Worm (Caenorhabditis elegans): ENCODE data around the gene pmk-1.

pmk-1 gene

DNA sequence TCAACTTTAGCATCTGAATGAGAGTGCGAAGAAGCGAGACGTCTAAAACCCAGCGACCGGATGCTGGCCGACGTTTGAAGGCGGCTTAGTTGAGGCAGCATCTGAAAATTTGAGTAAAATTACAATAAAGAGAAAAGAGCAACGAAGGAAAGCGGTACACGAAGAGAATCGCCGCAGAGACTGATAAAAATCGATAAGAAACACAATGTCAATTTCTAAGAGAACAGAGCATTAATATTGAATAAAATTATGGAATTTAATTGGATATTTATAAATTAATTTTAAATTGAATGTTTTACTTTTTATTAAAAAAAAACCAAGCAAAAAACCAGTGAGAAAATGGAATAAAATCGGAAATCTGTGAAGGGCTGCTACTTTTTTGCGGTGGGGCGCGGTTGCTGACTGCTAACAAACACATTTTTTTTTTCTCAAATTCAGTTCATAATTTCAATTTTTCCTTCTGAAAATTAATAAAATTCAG is 18.4 kb upstream of the pmk-1 start, which contains the start of the genes ndub-11 and moc-3:
TSS of gene ndub-11 (minus strand) at position 101 of the 481 bp plus-strand sequence.
TSS of gene moc-3 (plus strand) at position 431 of the 481 bp plus-strand sequence.
- no peak for TF ChIP-seq W03F9.2 (tag; optimal IDR thresholded peaks at IDR 0.05)
- no peak for TF ChIP-seq dao-5 (tag; optimal IDR thresholded peaks at IDR 0.05)
- no peak for TF ChIP-seq him-1 (tag; optimal IDR thresholded peaks at IDR 0.05)

DNA sequence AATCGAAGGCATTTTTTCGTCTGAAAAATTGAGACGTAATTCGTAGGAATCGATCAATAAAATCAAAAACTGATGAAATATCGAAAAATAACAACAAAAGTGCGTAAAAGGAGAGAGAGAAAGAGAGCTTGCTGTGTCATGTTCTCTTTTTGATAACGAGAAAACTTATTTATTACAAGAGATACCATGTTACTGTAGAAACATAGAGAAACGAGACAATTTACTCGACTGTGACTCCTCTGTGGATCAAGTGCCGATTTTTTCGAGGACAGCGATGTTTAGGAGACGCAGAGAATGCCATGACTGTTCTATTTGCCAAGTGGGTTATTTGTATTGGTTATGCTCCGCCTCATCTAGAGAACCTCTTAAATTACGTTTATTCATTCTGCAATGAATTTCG is 15.1 kb upstream of the pmk-1 start, which contains the start of gene sph-1:
TSS of gene sph-1 (minus strand) at position 23 of the 400 bp plus-strand sequence.
- no peak for TF ChIP-seq dao-5 (tag; optimal IDR thresholded peaks at IDR 0.05)
- TF ChIP-seq him-1 (tag; optimal IDR thresholded peaks at IDR 0.05), result no peak
- TF ChIP-seq W03F9.2 (tag; optimal IDR thresholded peaks at IDR 0.05), result peak; percentile 44

DNA sequence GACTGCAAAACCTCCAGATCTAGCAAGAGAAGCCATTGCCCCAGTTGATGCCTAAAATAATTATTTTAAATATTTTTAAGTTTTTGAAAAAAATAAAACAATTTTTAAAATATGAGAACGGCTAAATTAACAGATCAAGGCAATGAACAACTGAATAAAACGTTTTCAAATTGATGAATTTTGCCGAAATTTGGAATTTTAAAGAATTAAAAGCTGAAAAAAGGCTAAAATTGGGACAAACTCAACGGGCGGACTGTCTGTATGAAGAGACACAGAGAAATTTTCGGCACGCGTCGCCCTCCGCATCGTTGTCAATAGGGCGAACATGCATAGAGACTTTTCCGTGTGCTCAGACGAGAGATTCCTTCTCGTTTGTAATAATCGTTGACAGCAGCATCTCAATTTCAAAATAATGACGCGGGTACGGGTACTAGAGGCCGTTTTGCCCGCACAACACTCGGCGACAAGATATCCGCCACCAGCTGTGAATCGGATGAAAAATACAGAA is 12.5 kb upstream of the pmk-1 start, which contains the start of the genes isp-1 and islo-1:
TSS of gene isp-1 (minus strand) at position 51 of the 508 bp plus-strand sequence.
TSS of gene islo-1 (plus strand) at position 385 of the 508 bp plus-strand sequence.
- TF ChIP-seq dao-5 (tag; optimal IDR thresholded peaks at IDR 0.05), result no peak
- no peak for TF ChIP-seq him-1 (tag; optimal IDR thresholded peaks at IDR 0.05)
- TF ChIP-seq W03F9.2 (tag; optimal IDR thresholded peaks at IDR 0.05), result peak; percentile 69

DNA sequence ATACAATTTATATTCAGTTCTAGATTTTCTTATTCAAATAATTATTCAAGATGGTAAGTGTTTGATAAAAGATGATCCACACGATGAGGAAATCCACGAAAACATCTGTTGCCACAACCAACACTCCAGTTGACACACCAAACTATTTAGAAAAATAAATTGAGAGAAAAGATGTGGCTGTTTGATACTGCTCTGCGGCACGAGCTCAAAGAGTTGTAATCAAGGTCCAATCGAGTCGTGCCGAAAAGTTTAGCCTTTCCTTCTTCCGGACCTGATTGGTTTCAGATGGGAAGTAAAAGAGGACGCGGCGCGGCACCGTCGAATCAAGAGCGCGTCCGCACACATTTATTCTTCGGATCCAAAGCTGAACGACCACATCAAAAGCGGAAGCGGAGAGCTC is 12.0 kb upstream of the pmk-1 start:
- TF ChIP-seq him-1 (tag; optimal IDR thresholded peaks at IDR 0.05), result no peak
- TF ChIP-seq W03F9.2 (tag; optimal IDR thresholded peaks at IDR 0.05), result no peak
- TF ChIP-seq dao-5 (tag; optimal IDR thresholded peaks at IDR 0.05), result no peak

DNA sequence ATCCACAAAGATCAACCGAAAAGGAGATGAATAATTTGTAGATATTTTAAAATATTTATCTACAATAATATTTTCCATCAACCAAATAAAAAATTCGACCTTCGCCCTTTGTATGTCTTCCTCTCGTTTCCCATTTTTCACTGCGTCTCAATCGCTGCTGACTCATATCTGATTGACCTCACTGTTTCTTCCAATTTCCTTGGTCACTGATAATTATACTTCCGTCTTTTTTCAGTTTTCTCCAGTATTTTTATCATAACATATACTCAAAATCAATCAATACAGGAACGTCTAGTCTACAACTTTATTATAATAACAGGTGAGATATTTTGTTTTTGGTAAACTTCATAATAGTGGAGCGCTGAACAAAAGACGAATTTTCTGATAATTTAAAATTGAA is 9.6 kb upstream of the pmk-1 start, which contains the start of gene pmk-3:
TSS of gene pmk-3 (plus strand) at position 236 of the 400 bp plus-strand sequence.
- TF ChIP-seq dao-5 (tag; optimal IDR thresholded peaks at IDR 0.05) (no peak), W03F9.2 (tag; optimal IDR thresholded peaks at IDR 0.05) (peak; percentile 5)

DNA sequence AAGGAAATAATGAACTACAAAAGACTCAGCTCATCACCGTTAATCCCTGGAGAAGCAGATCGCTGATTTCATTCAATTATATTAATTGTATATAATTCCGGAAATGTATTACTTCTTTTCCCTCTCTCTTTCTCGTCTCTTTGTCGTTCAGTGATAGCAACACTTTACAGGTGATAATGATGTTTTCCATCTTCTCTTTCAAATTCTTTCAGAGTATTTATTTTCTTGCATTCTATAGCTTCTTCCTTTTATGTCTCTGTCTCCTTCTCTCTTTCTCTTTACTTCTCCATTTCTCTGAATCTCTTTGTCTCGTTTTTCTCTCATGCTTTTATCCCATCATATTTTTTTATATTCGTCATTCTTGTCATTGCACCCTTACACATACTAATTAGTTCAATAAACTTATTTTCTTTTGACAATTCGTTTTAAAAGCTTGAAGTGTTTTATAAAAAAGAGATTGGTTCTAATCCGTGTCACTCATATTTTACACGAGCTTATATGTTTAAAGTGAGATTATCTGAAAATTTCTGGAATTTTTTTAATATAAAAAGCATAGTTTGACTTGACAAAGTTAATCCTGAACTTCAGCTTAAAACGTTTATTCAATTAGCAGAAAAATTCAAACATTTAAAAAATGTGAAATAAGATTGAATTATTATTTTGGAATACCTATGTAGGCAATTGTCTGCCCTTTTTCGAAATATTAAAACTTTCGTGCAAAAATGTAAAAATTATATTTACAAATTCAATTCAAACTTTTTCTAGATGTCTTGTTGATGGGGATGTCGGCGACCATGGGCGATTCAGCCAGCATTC is 5.7 kb upstream of the pmk-1 start, which contains the start of gene pmk-2:
TSS of gene pmk-2 (plus strand) at position 766 of the 816 bp plus-strand sequence.
- TF ChIP-seq dao-5 (tag; optimal IDR thresholded peaks at IDR 0.05), result no peak
- no peak for TF ChIP-seq W03F9.2 (tag; optimal IDR thresholded peaks at IDR 0.05)
- no peak for TF ChIP-seq him-1 (tag; optimal IDR thresholded peaks at IDR 0.05)

DNA sequence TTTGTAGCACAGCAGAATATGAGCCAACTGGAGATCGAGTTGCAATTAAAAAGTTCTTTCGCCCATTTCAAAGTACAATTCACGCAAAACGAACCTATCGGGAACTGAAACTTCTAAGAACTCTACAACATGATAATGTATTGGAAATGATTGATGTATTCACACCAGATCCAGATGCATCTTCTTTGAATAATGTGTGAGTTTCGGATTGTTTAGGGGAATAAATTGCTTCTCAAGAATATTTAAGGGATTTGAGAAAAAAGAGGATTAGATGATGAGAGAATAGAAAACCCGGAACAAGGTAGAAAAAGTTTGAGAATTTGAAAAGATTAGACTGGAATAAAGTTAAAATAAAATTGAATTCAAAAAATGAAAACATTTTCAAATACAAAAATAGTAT is 4.3 kb upstream of the pmk-1 start:
- TF ChIP-seq dao-5 (tag; optimal IDR thresholded peaks at IDR 0.05) (no peak), him-1 (tag; optimal IDR thresholded peaks at IDR 0.05) (no peak)

DNA sequence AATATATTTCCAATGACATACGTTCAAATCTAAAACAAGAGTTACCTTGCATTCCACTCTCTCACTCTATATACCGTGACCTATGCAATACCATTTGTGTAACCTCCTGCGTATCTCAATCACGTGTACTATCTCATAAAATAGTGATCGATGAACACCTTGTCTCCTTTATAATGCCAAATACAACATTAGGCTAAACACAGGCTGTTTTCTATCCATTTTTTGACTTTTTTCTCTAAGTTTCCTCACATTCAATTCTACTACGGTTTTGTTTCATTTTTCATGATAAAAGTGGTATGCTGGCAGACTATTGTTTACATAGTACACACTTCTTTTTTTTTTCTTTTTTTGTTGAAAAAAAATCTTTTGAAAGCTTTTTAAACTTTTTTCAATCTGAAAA is 2.3 kb upstream of the pmk-1 start:
- TF ChIP-seq dao-5 (tag; optimal IDR thresholded peaks at IDR 0.05), result no peak
- TF ChIP-seq W03F9.2 (tag; optimal IDR thresholded peaks at IDR 0.05), result no peak
- TF ChIP-seq him-1 (tag; optimal IDR thresholded peaks at IDR 0.05), result no peak

DNA sequence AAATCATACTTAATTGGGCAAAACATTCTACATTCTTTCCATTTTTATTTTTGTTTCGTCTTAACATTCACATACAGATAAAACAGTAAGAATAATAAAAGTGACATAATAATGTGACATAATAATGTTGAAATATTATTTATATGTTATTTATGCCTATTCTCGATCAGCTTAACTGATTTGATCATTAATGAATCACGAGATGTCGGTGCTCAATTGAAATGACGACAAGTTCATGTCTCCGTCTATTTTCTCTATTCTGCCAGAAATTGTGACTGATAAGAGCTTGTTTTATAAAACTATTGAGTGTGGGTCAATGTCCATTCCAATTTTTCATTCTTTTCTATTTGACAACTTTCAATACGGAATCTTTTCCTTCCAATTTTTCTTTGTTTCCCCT is 3.1 kb downstream of the pmk-1 start:
- TF ChIP-seq him-1 (tag; optimal IDR thresholded peaks at IDR 0.05), result no peak
- TF ChIP-seq dao-5 (tag; optimal IDR thresholded peaks at IDR 0.05), result no peak
- no peak for TF ChIP-seq W03F9.2 (tag; optimal IDR thresholded peaks at IDR 0.05)

DNA sequence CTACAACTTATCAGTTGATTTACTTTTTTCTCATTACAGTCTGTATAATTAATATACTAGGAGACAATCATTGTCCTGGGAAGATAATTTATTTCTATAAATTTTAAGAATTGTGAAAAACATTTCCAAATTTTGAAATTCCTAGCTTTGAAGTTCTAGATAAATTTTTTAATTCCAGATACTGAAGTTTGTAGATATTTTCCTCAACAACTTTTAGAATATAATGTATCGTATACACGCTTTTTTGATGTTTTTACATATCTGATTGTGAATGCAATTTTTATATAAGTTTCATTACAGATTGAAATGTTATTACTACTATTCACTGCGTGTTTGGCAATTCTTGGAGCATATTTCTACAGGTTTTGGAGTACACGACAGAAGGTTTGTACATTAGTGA is 3.6 kb downstream of the pmk-1 start, which contains the start of gene faah-2:
TSS of gene faah-2 (plus strand) at position 301 of the 400 bp plus-strand sequence.
- TF ChIP-seq W03F9.2 (tag; optimal IDR thresholded peaks at IDR 0.05), result no peak
- TF ChIP-seq him-1 (tag; optimal IDR thresholded peaks at IDR 0.05), result no peak
- TF ChIP-seq dao-5 (tag; optimal IDR thresholded peaks at IDR 0.05), result no peak

DNA sequence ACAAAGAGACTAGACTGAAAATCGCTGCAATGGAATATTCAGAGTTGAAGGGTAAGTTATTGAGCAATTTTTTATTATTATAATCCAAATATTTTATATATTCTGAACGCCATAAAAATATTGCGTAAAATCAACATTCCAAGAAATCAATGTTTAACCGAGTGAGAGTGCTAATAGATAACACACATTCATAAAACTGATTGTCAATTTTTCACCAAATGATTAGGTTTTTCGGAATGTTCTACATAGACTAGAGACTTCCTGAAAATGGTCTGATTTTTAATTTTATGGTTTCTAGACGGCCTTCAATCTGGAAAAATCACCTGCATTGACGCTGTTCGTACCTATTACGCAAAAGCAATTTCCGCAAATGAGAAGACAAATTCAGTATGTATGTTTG is 4.1 kb downstream of the pmk-1 start:
- TF ChIP-seq him-1 (tag; optimal IDR thresholded peaks at IDR 0.05) (no peak), dao-5 (tag; optimal IDR thresholded peaks at IDR 0.05) (no peak), W03F9.2 (tag; optimal IDR thresholded peaks at IDR 0.05) (no peak)

DNA sequence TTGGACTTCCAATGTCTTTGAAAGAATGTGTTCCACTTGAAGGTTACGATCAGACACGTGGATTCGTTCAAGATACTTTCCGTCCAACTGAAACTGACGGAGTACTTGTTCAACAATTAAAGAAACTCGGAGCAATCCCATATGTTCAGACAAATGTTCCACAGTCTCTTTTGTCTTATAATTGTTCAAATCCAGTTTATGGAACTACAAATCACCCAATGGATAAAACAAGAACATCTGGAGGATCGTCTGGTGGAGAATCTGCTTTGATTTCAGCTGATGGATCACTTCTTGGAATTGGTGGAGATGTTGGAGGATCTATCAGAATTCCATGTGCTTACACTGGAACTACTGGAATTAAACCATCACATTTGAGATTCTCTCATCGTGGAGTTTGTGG is 4.6 kb downstream of the pmk-1 start:
- TF ChIP-seq dao-5 (tag; optimal IDR thresholded peaks at IDR 0.05), result no peak
- TF ChIP-seq him-1 (tag; optimal IDR thresholded peaks at IDR 0.05), result no peak
- TF ChIP-seq W03F9.2 (tag; optimal IDR thresholded peaks at IDR 0.05), result no peak

DNA sequence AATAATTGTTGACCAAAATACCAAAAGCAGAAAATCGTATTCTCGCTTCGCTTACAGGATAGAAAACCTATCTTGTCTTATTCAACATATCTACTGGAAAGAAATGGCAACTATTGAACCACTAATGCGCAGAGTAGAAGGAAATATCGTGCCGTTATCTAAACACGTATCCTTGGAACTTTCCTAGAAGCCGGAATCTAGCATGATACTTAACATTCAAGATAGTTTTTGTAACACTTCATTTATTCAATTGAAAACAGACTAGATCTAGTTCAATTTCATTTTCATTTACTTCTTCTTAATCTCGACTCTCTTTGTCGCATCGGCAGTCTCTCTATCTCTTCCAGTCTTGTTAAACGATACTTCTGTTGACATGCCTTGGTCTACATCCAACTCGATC is 6.4 kb downstream of the pmk-1 start:
- TF ChIP-seq him-1 (tag; optimal IDR thresholded peaks at IDR 0.05), result no peak
- TF ChIP-seq W03F9.2 (tag; optimal IDR thresholded peaks at IDR 0.05), result no peak
- no peak for TF ChIP-seq dao-5 (tag; optimal IDR thresholded peaks at IDR 0.05)

DNA sequence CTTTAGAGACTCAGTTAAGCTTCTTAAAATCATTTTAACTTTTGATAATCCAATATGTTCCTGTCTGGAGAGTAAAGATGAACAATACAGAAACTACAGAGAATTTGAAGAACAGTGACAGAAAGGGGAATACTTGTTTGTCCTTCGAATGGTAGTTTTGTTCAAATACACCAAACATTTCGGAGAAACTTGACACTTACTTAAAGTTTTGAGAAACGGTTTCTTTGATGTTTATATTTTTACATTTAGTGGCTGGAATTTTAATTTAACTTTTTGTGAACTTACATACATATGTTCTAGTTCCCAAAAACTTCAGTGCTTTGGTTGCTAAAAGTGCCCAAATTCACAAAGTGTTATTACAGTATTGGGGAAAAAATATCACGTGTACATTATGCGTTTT is 8.6 kb downstream of the pmk-1 start, which contains the start of gene B0218.5:
TSS of gene B0218.5 (minus strand) at position 101 of the 400 bp plus-strand sequence.
- TF ChIP-seq dao-5 (tag; optimal IDR thresholded peaks at IDR 0.05), result no peak
- TF ChIP-seq W03F9.2 (tag; optimal IDR thresholded peaks at IDR 0.05), result no peak
- TF ChIP-seq him-1 (tag; optimal IDR thresholded peaks at IDR 0.05), result no peak

All from whole organism, L4/young adult.